Worm (Caenorhabditis elegans) whole organism, L2 larva: Measurements from ENCODE around the gene hum-2.

ENCODE experiments used
- C34F6.9 ChIP-seq: fragments of 150-350 bp; optimal IDR thresholded peaks from 2 replicates; lab custom pipeline; 2014; ENCODE audit warnings: missing biosample characterization, missing genetic modification characterization
- F13H6.1 ChIP-seq: sonication (generic microtip); optimal IDR thresholded peaks from 2 replicates; lab custom pipeline; 2016; ENCODE audit warnings: missing genetic modification characterization, missing compliant biosample characterization
- R02D3.7 ChIP-seq: fragments of 150-350 bp; optimal IDR thresholded peaks from 2 replicates; lab custom pipeline; 2014; ENCODE audit warnings: missing biosample characterization, missing genetic modification characterization
- Y55F3AM.14 ChIP-seq: fragments of 200-800 bp; sonication (Bioruptor generic); optimal IDR thresholded peaks from 2 replicates; lab custom pipeline; 2018; ENCODE audit warnings: mild to moderate bottlenecking, missing genetic modification characterization, missing compliant biosample characterization
- ZK546.5 ChIP-seq: sonication (generic microtip); optimal IDR thresholded peaks from 2 replicates; lab custom pipeline; 2017; ENCODE audit warnings: missing biosample characterization, missing genetic modification characterization
- aly-2 ChIP-seq: fragments of 150-350 bp; optimal IDR thresholded peaks from 2 replicates; lab custom pipeline; 2014; ENCODE audit warnings: missing biosample characterization, missing genetic modification characterization
- blmp-1 ChIP-seq: sonication (generic microtip); optimal IDR thresholded peaks from 2 replicates; lab custom pipeline; 2017; ENCODE audit warnings: missing genetic modification characterization, mild to moderate bottlenecking, missing compliant biosample characterization, antibody characterized with exemption, moderate library complexity; ENCODE audit not compliant: insufficient read depth
- ceh-82 ChIP-seq: fragments of 150-350 bp; optimal IDR thresholded peaks from 2 replicates; lab custom pipeline; 2014; ENCODE audit warnings: missing biosample characterization, missing genetic modification characterization
- crh-2 ChIP-seq: sonication (generic microtip); optimal IDR thresholded peaks from 2 replicates; lab custom pipeline; 2017; ENCODE audit warnings: missing biosample characterization, missing genetic modification characterization
- egl-27 ChIP-seq: sonication (generic microtip); optimal IDR thresholded peaks from 3 replicates; lab custom pipeline; 2017; ENCODE audit warnings: missing biosample characterization, missing genetic modification reagents, missing genetic modification characterization
- elt-1 ChIP-seq: fragments of 150-350 bp; optimal IDR thresholded peaks from 2 replicates; lab custom pipeline; 2014; ENCODE audit warnings: missing biosample characterization, missing genetic modification characterization
- elt-3 ChIP-seq: sonication (generic microtip); optimal IDR thresholded peaks from 2 replicates; lab custom pipeline; 2017; ENCODE audit warnings: missing biosample characterization, missing genetic modification characterization
- fos-1 ChIP-seq: fragments of 150-350 bp; optimal IDR thresholded peaks from 2 replicates; lab custom pipeline; 2014; ENCODE audit warnings: missing biosample characterization, missing genetic modification characterization
- mab-5 ChIP-seq: fragments of 150-350 bp; optimal IDR thresholded peaks from 2 replicates; lab custom pipeline; 2014; ENCODE audit warnings: missing biosample characterization, missing genetic modification characterization
- mbf-1 ChIP-seq: sonication (generic microtip); optimal IDR thresholded peaks from 2 replicates; lab custom pipeline; 2017; ENCODE audit warnings: missing biosample characterization, missing genetic modification characterization
- nhr-10 ChIP-seq: sonication (generic microtip); optimal IDR thresholded peaks from 2 replicates; lab custom pipeline; 2017; ENCODE audit warnings: missing biosample characterization, missing genetic modification characterization
- nhr-129 ChIP-seq: fragments of 150-350 bp; optimal IDR thresholded peaks from 2 replicates; lab custom pipeline; 2014; ENCODE audit warnings: missing biosample characterization, missing genetic modification characterization
- nhr-21 ChIP-seq: fragments of 150-350 bp; optimal IDR thresholded peaks from 2 replicates; lab custom pipeline; 2014; ENCODE audit warnings: missing biosample characterization, missing genetic modification characterization
- nhr-25 ChIP-seq: fragments of 150-350 bp; sonication (generic microtip); optimal IDR thresholded peaks from 3 replicates; lab custom pipeline; 2014; ENCODE audit warnings: missing biosample characterization, missing genetic modification characterization
- nhr-77 ChIP-seq: fragments of 150-350 bp; optimal IDR thresholded peaks from 2 replicates; lab custom pipeline; 2014; ENCODE audit warnings: missing biosample characterization, missing genetic modification characterization
- sma-3 ChIP-seq: sonication (generic microtip); optimal IDR thresholded peaks from 2 replicates; lab custom pipeline; 2016; ENCODE audit warnings: missing genetic modification reagents, missing genetic modification characterization, missing compliant biosample characterization
- sma-9 ChIP-seq, 2 experiments: fragments of 150-350 bp in 1 of 2; sonication (generic microtip) in 1 of 2; optimal IDR thresholded peaks; 2 replicates each; lab custom pipeline; 2014 to 2016; ENCODE audit warnings: missing genetic modification characterization in 2 of 2, mild to moderate bottlenecking in 1 of 2, missing biosample characterization in 1 of 2, missing compliant biosample characterization in 1 of 2, missing genetic modification reagents in 1 of 2, moderate library complexity in 1 of 2
- snpc-4 ChIP-seq: fragments of 150-350 bp; optimal IDR thresholded peaks from 2 replicates; lab custom pipeline; 2014; ENCODE audit warnings: missing biosample characterization, missing genetic modification characterization
- unc-39 ChIP-seq: fragments of 150-350 bp; optimal IDR thresholded peaks from 2 replicates; lab custom pipeline; 2014; ENCODE audit warnings: missing biosample characterization, missing genetic modification characterization
- unc-55 ChIP-seq: fragments of 150-350 bp; sonication (generic microtip); optimal IDR thresholded peaks from 3 replicates; lab custom pipeline; 2014; ENCODE audit warnings: missing biosample characterization, missing genetic modification reagents, missing genetic modification characterization
- ztf-1 ChIP-seq: fragments of 200-800 bp; sonication (Bioruptor generic); conservative IDR thresholded peaks from 2 replicates; pipeline ENCODE4 v1.3.6; 2022; ENCODE audit warnings: missing genetic modification characterization, missing compliant biosample characterization
- ztf-4 ChIP-seq: fragments of 150-350 bp; optimal IDR thresholded peaks from 2 replicates; lab custom pipeline; 2014; ENCODE audit warnings: missing biosample characterization, missing genetic modification characterization

Gene hum-2

DNA sequence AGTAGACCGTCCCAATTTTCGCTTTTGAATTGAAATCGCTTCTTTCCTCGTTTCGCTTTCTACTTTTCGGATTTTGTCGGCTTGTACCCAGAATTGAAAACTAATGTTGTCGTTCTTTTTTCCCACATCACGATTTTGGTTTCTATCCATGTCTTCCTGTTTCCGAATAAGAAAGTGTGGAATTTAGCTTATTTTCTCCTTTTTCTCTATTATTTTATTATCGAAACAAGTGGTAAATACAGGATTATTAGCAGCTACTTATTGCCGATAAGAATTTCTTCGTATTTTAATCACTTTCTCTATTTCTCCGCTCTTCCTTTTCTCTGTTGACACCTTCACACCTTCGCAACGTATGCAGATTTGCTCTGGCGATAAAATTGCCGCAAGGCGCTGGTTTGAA, 1.0 kb upstream of the hum-2 start:
- TF ChIP-seq mab-5 (tag; lab: Kevin White, UChicago), result no peak
- no peak for TF ChIP-seq egl-27 (tag; lab: Kevin White, UChicago)
- TF ChIP-seq nhr-77 (tag; lab: Kevin White, UChicago), result no peak
- no peak for TF ChIP-seq ZK546.5 (tag; lab: Kevin White, UChicago)

DNA sequence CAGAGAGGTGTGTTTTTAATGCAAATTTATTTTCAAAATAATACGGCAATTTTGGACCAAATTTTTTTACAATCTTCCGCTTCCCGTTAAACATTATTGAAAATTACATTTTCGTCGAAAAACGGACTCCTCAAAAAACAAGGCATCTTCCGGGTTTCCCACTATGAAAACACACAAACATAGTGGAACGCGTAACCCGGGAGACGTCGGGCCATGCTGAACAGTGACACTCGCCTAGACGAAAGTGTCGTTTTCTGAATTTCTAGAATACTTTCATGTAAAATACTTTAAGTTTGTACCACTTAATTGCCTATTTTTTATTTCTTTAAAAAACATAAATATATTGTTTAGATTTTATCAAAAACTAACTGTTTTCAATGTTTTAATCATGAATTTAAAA, 6.0 kb downstream of the hum-2 start:
- TF ChIP-seq snpc-4, result peak; percentile 95
- TF ChIP-seq sma-9 (GFP tag; optimal IDR thresholded peaks at IDR 0.05; lab: Kevin White, UChicago), result no peak
- no peak for TF ChIP-seq sma-9 (tag; optimal IDR thresholded peaks at IDR 0.05; lab: Kevin White, UChicago)

DNA sequence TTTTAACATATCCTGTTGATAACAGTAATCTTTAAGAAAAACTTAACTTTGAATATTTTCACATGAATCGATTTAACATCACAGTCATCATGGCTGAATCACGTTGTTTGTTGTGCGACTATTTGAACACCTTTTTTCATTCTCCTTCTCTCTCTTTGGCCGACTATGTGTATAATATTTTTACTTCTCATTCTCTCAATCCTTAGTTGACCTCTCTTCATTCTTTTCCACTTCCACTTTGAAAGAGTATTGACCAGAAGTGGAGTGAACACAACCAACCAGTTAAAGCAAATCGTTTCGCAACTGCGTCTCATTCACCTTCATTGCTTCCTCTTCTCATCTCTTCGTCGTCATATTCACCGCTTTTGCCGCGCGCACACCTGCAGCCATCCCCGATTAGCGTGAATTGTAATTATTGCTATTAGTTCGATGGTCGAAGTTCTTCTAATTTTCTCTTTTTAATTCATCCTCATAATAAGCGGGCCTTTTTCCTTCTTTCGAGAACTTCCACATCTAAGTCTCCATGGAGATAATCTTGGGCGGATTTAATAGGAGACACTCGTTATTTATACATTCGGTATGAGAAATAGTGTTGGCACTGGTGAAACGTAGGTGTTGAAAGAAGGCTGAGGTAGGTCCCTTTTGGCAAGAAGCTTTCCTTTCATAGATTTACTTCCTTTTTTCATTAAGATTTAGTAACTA, 9.1 kb downstream of the hum-2 start:
- peak; percentile 35 for TF ChIP-seq nhr-25 (tag; lab: Kevin White, UChicago)
- TF ChIP-seq ztf-1 (GFP tag; lab: Robert Waterston, UW), result no peak

DNA sequence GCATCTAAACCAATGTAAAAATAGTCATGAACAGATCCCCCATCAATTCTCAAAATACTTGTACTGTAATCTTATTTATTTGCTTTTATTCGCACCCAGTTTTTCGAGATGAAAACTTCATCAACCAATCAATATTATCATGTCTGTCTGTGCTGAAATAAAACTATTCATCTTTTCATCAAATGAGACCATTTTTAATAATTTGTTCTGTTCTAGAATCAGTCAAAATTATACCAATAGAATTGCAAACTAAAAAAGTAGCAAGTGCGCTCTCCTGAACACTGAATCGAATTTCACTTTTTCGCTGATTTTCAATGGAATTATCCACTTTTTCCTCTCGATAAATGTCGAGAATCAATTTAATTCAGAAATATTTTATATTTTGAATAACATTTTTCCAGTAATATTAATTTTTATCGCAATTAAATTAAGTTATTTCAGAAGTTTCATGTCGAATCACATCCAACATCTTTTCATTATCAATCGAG, 14.0 kb downstream of the hum-2 start, which contains the start of gene trpp-4:
trpp-4 (plus strand) TSS at position 442 of the 488 bp plus-strand sequence.
- peak; percentile 12 for TF ChIP-seq C34F6.9
- TF ChIP-seq blmp-1 (tag; lab: Kevin White, UChicago), result peak; percentile 63
- TF ChIP-seq nhr-10 (tag; lab: Kevin White, UChicago), result no peak
- TF ChIP-seq elt-1 (tag; lab: Kevin White, UChicago), result no peak

DNA sequence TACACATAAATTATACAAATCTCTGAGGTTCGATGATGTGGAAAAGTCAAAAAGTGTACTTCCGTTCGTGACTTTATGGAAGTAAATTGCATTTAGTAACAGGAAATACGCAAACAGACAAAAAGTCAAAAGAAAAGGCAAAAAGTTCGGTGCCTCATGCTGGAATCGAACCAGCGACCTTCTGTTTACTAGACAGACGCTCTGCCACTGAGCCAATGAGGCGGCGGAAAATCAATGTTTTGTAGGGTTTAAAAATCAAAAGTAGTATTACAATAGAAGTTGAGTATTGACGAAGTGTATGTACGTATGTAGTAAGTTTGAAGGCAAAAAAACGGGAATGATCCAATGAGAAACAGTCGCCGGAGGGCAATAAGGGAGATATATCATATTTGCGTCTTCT, 20.9 kb downstream of the hum-2 start:
- no peak for TF ChIP-seq aly-2 (tag; lab: Kevin White, UChicago)
- no peak for TF ChIP-seq nhr-10 (tag; lab: Kevin White, UChicago)
- TF ChIP-seq elt-1 (tag; lab: Kevin White, UChicago), result no peak
- TF ChIP-seq C34F6.9, result peak; percentile 14
- peak; percentile 59 for TF ChIP-seq nhr-129 (tag; lab: Kevin White, UChicago)
- no peak for TF ChIP-seq snpc-4
- TF ChIP-seq sma-9 (GFP tag; optimal IDR thresholded peaks at IDR 0.05; lab: Kevin White, UChicago), result peak; percentile 6
- no peak for TF ChIP-seq sma-9 (tag; optimal IDR thresholded peaks at IDR 0.05; lab: Kevin White, UChicago)
- no peak for TF ChIP-seq F13H6.1 (tag; lab: Kevin White, UChicago)
- TF ChIP-seq, all 48 proteins: peak for 3

DNA sequence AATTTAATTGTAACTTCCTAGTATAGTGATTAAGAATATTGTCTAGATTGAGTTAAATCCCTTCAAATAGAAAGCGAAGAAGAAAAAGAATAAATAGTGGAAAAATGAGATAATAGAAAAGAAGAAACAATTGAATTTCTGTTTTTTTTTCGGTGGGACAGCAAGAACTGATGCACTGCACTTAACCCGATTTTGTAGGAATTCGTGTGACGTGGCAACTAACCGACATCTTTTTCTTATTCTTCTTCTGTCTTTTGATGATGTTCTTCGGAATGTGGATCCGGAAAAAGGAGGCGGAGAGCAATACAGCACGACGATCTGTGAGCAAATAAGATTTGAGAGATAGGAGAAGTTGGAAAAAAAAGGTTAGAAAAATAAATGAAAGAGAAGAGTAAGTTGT, 22.9 kb downstream of the hum-2 start:
- TF ChIP-seq nhr-129 (tag; lab: Kevin White, UChicago) (no peak), R02D3.7 (tag; lab: Kevin White, UChicago) (no peak), ztf-1 (GFP tag; lab: Robert Waterston, UW) (no peak), unc-39 (no peak), F13H6.1 (tag; lab: Kevin White, UChicago) (no peak), ceh-82 (tag; lab: Kevin White, UChicago) (no peak), mab-5 (tag; lab: Kevin White, UChicago) (no peak), unc-55 (GFP tag; lab: Kevin White, UChicago) (no peak), egl-27 (tag; lab: Kevin White, UChicago) (no peak), mbf-1 (no peak)

DNA sequence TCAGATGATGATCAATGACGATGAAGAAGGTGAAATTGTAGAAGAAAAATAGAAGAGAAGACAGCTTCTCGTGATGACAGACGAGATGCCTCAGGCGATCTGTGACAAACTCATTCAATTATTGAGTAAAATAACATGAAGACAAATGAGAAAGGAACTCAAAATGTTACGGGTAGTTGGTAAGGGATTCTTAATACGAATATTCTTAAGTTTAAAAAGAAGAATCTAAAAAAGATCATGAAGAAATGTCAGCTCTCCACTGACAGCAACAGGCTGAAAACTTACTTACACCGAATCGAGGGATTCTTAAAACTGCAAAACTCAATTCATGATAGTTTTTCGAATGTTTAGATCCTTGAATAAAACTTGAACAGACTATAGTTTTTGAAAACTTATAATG, 28.5 kb downstream of the hum-2 start, which contains the start of gene F36D4.4:
F36D4.4 (minus strand) TSS at position 101 of the 400 bp plus-strand sequence.
- no peak for TF ChIP-seq Y55F3AM.14
- no peak for TF ChIP-seq fos-1
- TF ChIP-seq nhr-21 (tag; lab: Kevin White, UChicago), result no peak
- no peak for TF ChIP-seq R02D3.7 (tag; lab: Kevin White, UChicago)
- TF ChIP-seq nhr-25 (tag; lab: Kevin White, UChicago), result no peak
- TF ChIP-seq aly-2 (tag; lab: Kevin White, UChicago), result no peak
- no peak for TF ChIP-seq mab-5 (tag; lab: Kevin White, UChicago)
- TF ChIP-seq ztf-1 (GFP tag; lab: Robert Waterston, UW), result no peak
- TF ChIP-seq sma-3 (GFP tag; lab: Kevin White, UChicago), result no peak
- no peak for TF ChIP-seq crh-2 (tag; lab: Kevin White, UChicago)
- TF ChIP-seq elt-3 (tag; lab: Kevin White, UChicago), result no peak
- no peak for TF ChIP-seq blmp-1 (tag; lab: Kevin White, UChicago)
- TF ChIP-seq nhr-10 (tag; lab: Kevin White, UChicago), result no peak
- TF ChIP-seq ztf-4 (tag; lab: Kevin White, UChicago), result no peak
- TF ChIP-seq, all 48 proteins: peak for 0
